Fruit fly (Drosophila melanogaster) whole organism, embryonic: ENCODE data around the gene Muc91C.

ENCODE experiments used
- Ada2b ChIP-seq: fragments of 200-800 bp; sonication (Bioruptor generic); IDR thresholded peaks from 2 replicates; pipeline ENCODE4 v1.3.6; 2022; ENCODE audit warnings: missing biosample characterization, missing genetic modification characterization
- CG12155 ChIP-seq: fragments of 200-800 bp; sonication (Bioruptor generic); optimal IDR thresholded peaks from 3 replicates; lab custom pipeline; 2016; ENCODE audit warnings: missing biosample characterization, missing genetic modification characterization
- CG12659 ChIP-seq: fragments of 200-800 bp; sonication (Bioruptor generic); optimal IDR thresholded peaks from 3 replicates; lab custom pipeline; 2017; ENCODE audit warnings: mild to moderate bottlenecking, missing biosample characterization, missing genetic modification reagents, missing genetic modification characterization
- CG13123 ChIP-seq: fragments of 200-800 bp; sonication (Bioruptor generic); optimal IDR thresholded peaks from 2 replicates; lab custom pipeline; 2016; ENCODE audit warnings: missing biosample characterization, missing genetic modification characterization
- CG14860 ChIP-seq: fragments of 200-800 bp; sonication (Bioruptor generic); IDR thresholded peaks from 3 replicates; pipeline ENCODE4 v1.3.6; 2022; ENCODE audit warnings: missing biosample characterization, missing genetic modification characterization; ENCODE audit not compliant: partially characterized antibody
- CG17612 ChIP-seq: fragments of 200-800 bp; sonication (Bioruptor generic); IDR thresholded peaks from 2 replicates; pipeline ENCODE4 v1.3.6; 2022; ENCODE audit warnings: missing biosample characterization, missing genetic modification characterization
- CG18011 ChIP-seq: fragments of 200-800 bp; sonication (Bioruptor generic); optimal IDR thresholded peaks from 2 replicates; lab custom pipeline; 2017; ENCODE audit warnings: missing biosample characterization, missing genetic modification characterization, mild to moderate bottlenecking, moderate library complexity, missing genotype
- CG30431 ChIP-seq: fragments of 200-800 bp; sonication (Bioruptor generic); optimal IDR thresholded peaks from 2 replicates; lab custom pipeline; 2017; ENCODE audit warnings: missing biosample characterization, missing genetic modification characterization
- CG3281 ChIP-seq: fragments of 200-800 bp; sonication (Bioruptor generic); optimal IDR thresholded peaks from 3 replicates; lab custom pipeline; 2017; ENCODE audit warnings: missing biosample characterization, mild to moderate bottlenecking, missing genetic modification characterization
- CG4707 ChIP-seq: fragments of 200-800 bp; sonication (Bioruptor generic); optimal IDR thresholded peaks from 2 replicates; lab custom pipeline; 2018; ENCODE audit warnings: missing biosample characterization, mild to moderate bottlenecking, missing genetic modification characterization, moderate library complexity
- CG6254 ChIP-seq: fragments of 200-800 bp; sonication (Bioruptor generic); optimal IDR thresholded peaks from 3 replicates; lab custom pipeline; 2017; ENCODE audit warnings: mild to moderate bottlenecking, missing biosample characterization, missing genetic modification reagents, missing genetic modification characterization
- CG6683 ChIP-seq: fragments of 200-800 bp; sonication (Bioruptor generic); optimal IDR thresholded peaks from 2 replicates; lab custom pipeline; 2017; ENCODE audit warnings: missing biosample characterization, mild to moderate bottlenecking, missing genetic modification characterization, missing genetic modification reagents
- CG6813 ChIP-seq: fragments of 200-800 bp; sonication (Bioruptor generic); optimal IDR thresholded peaks from 2 replicates; lab custom pipeline; 2017; ENCODE audit warnings: missing biosample characterization, missing genetic modification characterization, mild to moderate bottlenecking, moderate library complexity, missing genetic modification reagents
- CG7271 ChIP-seq: fragments of 200-800 bp; sonication (Bioruptor generic); optimal IDR thresholded peaks from 2 replicates; lab custom pipeline; 2018; ENCODE audit warnings: missing biosample characterization, mild to moderate bottlenecking, missing genetic modification characterization, moderate library complexity
- CrebB ChIP-seq: fragments of 200-800 bp; sonication (Bioruptor generic); optimal IDR thresholded peaks from 3 replicates; lab custom pipeline; 2018; ENCODE audit warnings: missing biosample characterization, mild to moderate bottlenecking, missing genetic modification characterization
- Deaf1 ChIP-seq: fragments of 200-800 bp; optimal IDR thresholded peaks from 3 replicates; lab custom pipeline; 2019; ENCODE audit warnings: missing biosample characterization, mild to moderate bottlenecking, missing genetic modification characterization, moderate library complexity
- Dek ChIP-seq: fragments of 200-800 bp; sonication (Bioruptor generic); optimal IDR thresholded peaks from 3 replicates; lab custom pipeline; 2019; ENCODE audit warnings: missing biosample characterization, mild to moderate bottlenecking, missing genetic modification characterization, moderate library complexity
- Eip74EF ChIP-seq, 2 experiments: fragments of 200-800 bp in 1 of 2; fragments of >200 bp in 1 of 2; sonication (Bioruptor generic) in 1 of 2; optimal IDR thresholded peaks; 2 replicates each; lab custom pipeline; 2017 to 2019; ENCODE audit warnings: missing biosample characterization in 2 of 2, missing genetic modification characterization in 2 of 2, mild to moderate bottlenecking in 1 of 2, moderate library complexity in 1 of 2
- Ets97D ChIP-seq: fragments of 200-800 bp; sonication (Bioruptor generic); optimal IDR thresholded peaks from 3 replicates; lab custom pipeline; 2016; ENCODE audit warnings: missing biosample characterization, missing genetic modification characterization
- MTF-1 ChIP-seq: fragments of 200-800 bp; sonication (Bioruptor generic); optimal IDR thresholded peaks from 2 replicates; lab custom pipeline; 2018; ENCODE audit warnings: missing biosample characterization, mild to moderate bottlenecking, missing genetic modification characterization, borderline replicate concordance
- Oaz ChIP-seq: fragments of 200-800 bp; sonication (Bioruptor generic); IDR thresholded peaks from 2 replicates; pipeline ENCODE4 v1.3.6; 2022; ENCODE audit warnings: missing biosample characterization, missing genetic modification characterization
- Poxn ChIP-seq: fragments of 200-800 bp; sonication (Bioruptor generic); IDR thresholded peaks from 2 replicates; pipeline ENCODE4 v1.3.6; 2022; ENCODE audit warnings: missing biosample characterization, missing genetic modification characterization
- Rfx ChIP-seq: fragments of 200-800 bp; sonication (Bioruptor generic); IDR thresholded peaks from 2 replicates; pipeline ENCODE4 v1.3.6; 2022; ENCODE audit warnings: missing biosample characterization, missing genetic modification characterization
- Sox100B ChIP-seq: fragments of 200-800 bp; sonication (Bioruptor generic); optimal IDR thresholded peaks from 3 replicates; lab custom pipeline; 2018; ENCODE audit warnings: missing biosample characterization, mild to moderate bottlenecking, missing genetic modification characterization
- Spps ChIP-seq: fragments of 200-800 bp; sonication (Bioruptor generic); optimal IDR thresholded peaks from 2 replicates; lab custom pipeline; 2018; ENCODE audit warnings: missing biosample characterization, mild to moderate bottlenecking, missing genetic modification characterization
- Ssrp ChIP-seq: fragments of 200-800 bp; sonication (Bioruptor generic); optimal IDR thresholded peaks from 2 replicates; lab custom pipeline; 2018; ENCODE audit warnings: missing biosample characterization, mild to moderate bottlenecking, missing genetic modification characterization, moderate library complexity
- Tbp ChIP-seq: fragments of >200 bp; optimal IDR thresholded peaks from 2 replicates; lab custom pipeline; 2018; ENCODE audit warnings: missing biosample characterization, missing genetic modification characterization
- Usf ChIP-seq: fragments of 200-800 bp; sonication (Bioruptor generic); optimal IDR thresholded peaks from 2 replicates; lab custom pipeline; 2017; ENCODE audit warnings: missing genotype, missing biosample characterization, missing genetic modification characterization
- Xbp1 ChIP-seq: fragments of 200-800 bp; sonication (Bioruptor generic); optimal IDR thresholded peaks from 3 replicates; lab custom pipeline; 2016; ENCODE audit warnings: missing biosample characterization, mild to moderate bottlenecking, missing genetic modification characterization
- Xrp1 ChIP-seq: fragments of 200-800 bp; sonication (Bioruptor generic); IDR thresholded peaks from 2 replicates; pipeline ENCODE4 v1.3.6; 2022; ENCODE audit warnings: missing biosample characterization, missing genetic modification characterization
- YL-1 ChIP-seq: fragments of 200-800 bp; sonication (Bioruptor generic); optimal IDR thresholded peaks from 3 replicates; lab custom pipeline; 2017; ENCODE audit warnings: missing biosample characterization, mild to moderate bottlenecking, missing genetic modification characterization
- bsh ChIP-seq, 2 experiments: fragments of 200-800 bp; sonication (Bioruptor generic); optimal IDR thresholded peaks; 2 replicates each; lab custom pipeline; 2017 to 2018; ENCODE audit warnings: mild to moderate bottlenecking in 2 of 2, missing biosample characterization in 2 of 2, missing genetic modification characterization in 2 of 2, moderate library complexity in 1 of 2
- cg ChIP-seq: fragments of 200-800 bp; sonication (Bioruptor generic); optimal IDR thresholded peaks from 3 replicates; lab custom pipeline; 2019; ENCODE audit warnings: missing biosample characterization, mild to moderate bottlenecking, missing genetic modification characterization, moderate library complexity
- chif ChIP-seq, 2 experiments: fragments of 200-800 bp; sonication (Bioruptor generic); optimal IDR thresholded peaks; 3 replicates each; lab custom pipeline; 2016; ENCODE audit warnings: missing biosample characterization in 2 of 2, missing genetic modification characterization in 2 of 2
- ewg ChIP-seq: fragments of 200-800 bp; sonication (Bioruptor generic); optimal IDR thresholded peaks from 3 replicates; lab custom pipeline; 2017; ENCODE audit warnings: mild to moderate bottlenecking, missing biosample characterization, missing genetic modification reagents, missing genetic modification characterization
- kay ChIP-seq: fragments of 200-800 bp; sonication (Bioruptor generic); optimal IDR thresholded peaks from 2 replicates; lab custom pipeline; 2016; ENCODE audit warnings: missing biosample characterization, missing genetic modification characterization
- ken ChIP-seq: fragments of 200-800 bp; sonication (Bioruptor generic); IDR thresholded peaks from 3 replicates; pipeline ENCODE4 v1.3.6; 2022; ENCODE audit warnings: missing biosample characterization, missing genetic modification characterization
- klu ChIP-seq: fragments of 200-800 bp; sonication (Bioruptor generic); IDR thresholded peaks from 2 replicates; pipeline ENCODE4 v1.3.6; 2022; ENCODE audit warnings: missing biosample characterization, missing genetic modification characterization
- peb ChIP-seq: fragments of 200-800 bp; sonication (Bioruptor generic); IDR thresholded peaks from 2 replicates; pipeline ENCODE4 v1.3.6; 2022; ENCODE audit warnings: missing biosample characterization, missing genetic modification characterization
- seq ChIP-seq: fragments of 200-800 bp; sonication (Bioruptor generic); IDR thresholded peaks from 2 replicates; pipeline ENCODE4 v1.3.6; 2022; ENCODE audit warnings: missing biosample characterization, missing genetic modification characterization
- so ChIP-seq: fragments of 200-800 bp; sonication (Bioruptor generic); IDR thresholded peaks from 3 replicates; pipeline ENCODE4 v1.3.6; 2022; ENCODE audit warnings: missing biosample characterization, missing genetic modification characterization
- sqz ChIP-seq: fragments of 200-800 bp; sonication (Bioruptor generic); optimal IDR thresholded peaks from 3 replicates; lab custom pipeline; 2018; ENCODE audit warnings: missing biosample characterization, mild to moderate bottlenecking, missing genetic modification characterization
- tgo ChIP-seq: fragments of 200-800 bp; sonication (Bioruptor generic); IDR thresholded peaks from 3 replicates; pipeline ENCODE4 v1.3.6; 2022; ENCODE audit warnings: missing biosample characterization, missing genetic modification characterization
- tx ChIP-seq: fragments of 200-800 bp; sonication (Bioruptor generic); optimal IDR thresholded peaks from 2 replicates; lab custom pipeline; 2016; ENCODE audit warnings: missing biosample characterization, missing genetic modification characterization
- vvl ChIP-seq: fragments of 200-800 bp; sonication (Bioruptor generic); IDR thresholded peaks from 2 replicates; pipeline ENCODE4 v1.3.6; 2022; ENCODE audit warnings: missing biosample characterization, missing genetic modification characterization
- z ChIP-seq: fragments of 200-800 bp; sonication (Bioruptor generic); IDR thresholded peaks from 3 replicates; pipeline ENCODE4 v1.3.6; 2022; ENCODE audit warnings: missing biosample characterization, missing genetic modification characterization
- zen ChIP-seq: fragments of 200-800 bp; sonication (Bioruptor generic); optimal IDR thresholded peaks from 3 replicates; lab custom pipeline; 2018; ENCODE audit warnings: missing biosample characterization, mild to moderate bottlenecking, missing genetic modification characterization, moderate library complexity
- zfh1 ChIP-seq: fragments of 200-800 bp; sonication (Bioruptor generic); IDR thresholded peaks from 3 replicates; pipeline ENCODE4 v1.3.6; 2022; ENCODE audit warnings: missing biosample characterization, missing genetic modification characterization

Muc91C gene

DNA sequence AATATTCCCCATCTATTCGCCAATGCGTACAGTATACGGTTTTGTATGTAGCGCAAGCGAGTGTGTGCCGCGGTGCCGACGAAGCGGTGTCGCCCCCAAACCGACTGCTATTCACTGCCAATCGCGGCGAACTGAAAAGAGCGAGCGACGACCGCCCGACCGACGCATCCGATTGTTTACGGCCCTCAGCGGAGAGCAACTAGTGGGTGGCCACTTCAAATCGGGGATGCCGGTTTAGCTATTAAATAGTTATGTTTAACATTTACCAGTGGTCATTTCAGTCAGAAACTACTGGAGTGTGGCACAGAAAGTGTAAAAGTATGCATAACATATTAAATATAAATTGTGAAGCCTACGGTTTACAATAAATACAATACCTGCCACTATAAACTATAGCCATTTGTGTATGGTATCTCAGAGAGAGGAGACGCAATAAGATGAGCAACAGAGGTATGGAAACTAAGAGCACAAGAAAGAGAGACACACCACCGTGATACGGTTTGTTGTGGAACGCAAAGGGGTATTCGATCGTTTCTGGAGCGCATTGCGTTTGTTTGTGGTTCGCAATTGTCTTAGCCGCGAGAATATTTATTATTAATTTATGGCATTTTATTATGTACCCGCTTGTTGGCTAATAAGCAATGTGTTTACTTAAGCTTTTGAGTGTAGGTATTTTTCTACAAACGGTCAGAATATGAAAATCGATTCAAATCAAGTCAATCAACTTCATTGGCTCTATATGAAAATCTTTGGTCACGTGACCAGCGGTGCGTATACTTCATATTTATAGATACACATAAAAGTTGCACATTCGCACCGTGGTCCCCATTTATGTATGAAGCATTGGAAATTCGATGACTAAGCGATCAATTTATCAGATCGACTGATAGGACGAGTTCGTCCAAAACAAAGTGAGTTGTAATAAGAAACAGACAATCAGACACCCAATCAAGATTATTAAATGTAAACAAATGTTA, 47.7 kb upstream of the Muc91C start (continued):
- TF ChIP-seq CG18011 (GFP tag; lab: Kevin White, UChicago) (no peak), Oaz (GFP tag; lab: Robert Waterston, UW) (no peak), YL-1 (no peak), CG6254 (no peak), Poxn (no peak), tx (GFP tag; lab: Kevin White, UChicago) (no peak), Sox100B (GFP tag; lab: Kevin White, UChicago) (peak; percentile 2), kay (GFP tag; lab: Kevin White, UChicago) (no peak), CG17612 (GFP tag; lab: Robert Waterston, UW) (no peak), sqz (GFP tag; lab: Kevin White, UChicago) (no peak), CG7271 (tag; lab: Kevin White, UChicago) (no peak), Xrp1 (GFP tag; lab: Robert Waterston, UW) (no peak), zfh1 (GFP tag; lab: Robert Waterston, UW) (0 out of 3 replicates have a peak, but pooled peaks have one; percentile 44), CG13123 (GFP tag; lab: Kevin White, UChicago) (no peak), Spps (tag; lab: Kevin White, UChicago) (no peak), peb (GFP tag; lab: Robert Waterston, UW) (no peak), vvl (peak; percentile 36; the same call in 1 of the 2 replicates), tgo (GFP tag; lab: Robert Waterston, UW) (no peak), CG30431 (GFP tag; lab: Kevin White, UChicago) (no peak), CG3281 (GFP tag; lab: Kevin White, UChicago) (no peak), bsh (GFP tag; optimal IDR thresholded peaks at IDR 0.05; lab: Kevin White, UChicago) (no peak), Eip74EF (GFP tag; optimal IDR thresholded peaks at IDR 0.05; lab: Kevin White, UChicago) (no peak), zen (tag; lab: Kevin White, UChicago) (no peak), ken (GFP tag; lab: Robert Waterston, UW) (no peak), Deaf1 (tag; lab: Kevin White, UChicago) (peak; percentile 97), Tbp (no peak), seq (GFP tag; lab: Robert Waterston, UW) (0 out of 2 replicates have a peak, but pooled peaks have one; percentile 19), MTF-1 (GFP tag; lab: Kevin White, UChicago) (no peak), Dek (tag; lab: Kevin White, UChicago) (no peak), CG6813 (GFP tag; lab: Kevin White, UChicago) (no peak), so (GFP tag; lab: Robert Waterston, UW) (0 out of 3 replicates have a peak, but pooled peaks have one; percentile 37), CG12155 (GFP tag; lab: Kevin White, UChicago) (peak; percentile 30), Ada2b (no peak), CG6683 (GFP tag; lab: Kevin White, UChicago) (no peak), CG14860 (GFP tag; lab: Robert Waterston, UW) (no peak), cg (peak; percentile 3), chif (GFP tag; optimal IDR thresholded peaks at IDR 0.05; lab: Kevin White, UChicago) (no peak), ewg (no peak), Ssrp (no peak), Rfx (GFP tag; lab: Robert Waterston, UW) (peak; percentile 44; the same call in 1 of the 2 replicates), Xbp1 (no peak), z (GFP tag; lab: Robert Waterston, UW) (peak; percentile 23; the same call in 1 of the 3 replicates), CrebB (tag; lab: Kevin White, UChicago) (no peak), CG12659 (no peak), Usf (GFP tag; lab: Kevin White, UChicago) (no peak), Ets97D (GFP tag; lab: Kevin White, UChicago) (no peak), klu (GFP tag; lab: Robert Waterston, UW) (no peak), CG4707 (GFP tag; lab: Kevin White, UChicago) (no peak)
